Worm (Caenorhabditis elegans): ENCODE measurements around the gene ugt-33.

DNA sequence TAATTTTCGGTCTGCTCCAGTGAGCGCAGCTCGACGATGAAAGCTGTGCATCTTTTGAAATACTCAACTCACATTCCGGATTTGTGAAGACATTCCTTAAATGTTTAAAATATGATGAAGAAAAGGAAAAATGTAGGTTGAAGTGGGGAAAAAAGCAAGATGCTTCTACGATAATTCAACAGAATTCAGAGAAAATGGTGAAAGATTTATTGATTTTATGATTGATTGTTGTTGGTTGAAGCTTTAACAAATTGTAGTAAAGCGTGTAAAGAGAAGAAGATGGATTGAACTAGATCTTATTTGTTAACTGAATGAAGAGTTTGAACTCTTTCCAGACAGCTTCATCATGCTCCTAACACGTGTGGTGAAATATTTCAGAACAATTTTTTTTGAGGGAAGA is 3.2 kb upstream of the ugt-33 start, which contains the start of gene ncx-5:
- TF ChIP-seq nhr-102 (tag; optimal IDR thresholded peaks at IDR 0.05) = no peak
- no peak for TF ChIP-seq daf-8 (GFP tag; IDR thresholded peaks at IDR 0.05)
- no peak for TF ChIP-seq ama-1 (optimal IDR thresholded peaks at IDR 0.05)
- TF ChIP-seq nhr-237 (tag; optimal IDR thresholded peaks at IDR 0.05) = no peak
- no peak for TF ChIP-seq pha-4 (GFP tag; IDR thresholded peaks at IDR 0.05)
- TF ChIP-seq pha-4 (tag; optimal IDR thresholded peaks at IDR 0.05) = no peak
- TF ChIP-seq nhr-42 (GFP tag; IDR thresholded peaks at IDR 0.05) = no peak
- TF ChIP-seq skn-1 (tag; optimal IDR thresholded peaks at IDR 0.05) = no peak
- no peak for TF ChIP-seq lsy-2 (tag; optimal IDR thresholded peaks at IDR 0.05)
- no peak for TF ChIP-seq spr-1 (tag; optimal IDR thresholded peaks at IDR 0.05)
- no peak for TF ChIP-seq egl-27 (tag; optimal IDR thresholded peaks at IDR 0.05)
- TF ChIP-seq mdl-1 (tag; optimal IDR thresholded peaks at IDR 0.05) = no peak

All from whole organism, L4 larva.